Worm (Caenorhabditis elegans): ENCODE measurements around the gene spr-3.

DNA sequence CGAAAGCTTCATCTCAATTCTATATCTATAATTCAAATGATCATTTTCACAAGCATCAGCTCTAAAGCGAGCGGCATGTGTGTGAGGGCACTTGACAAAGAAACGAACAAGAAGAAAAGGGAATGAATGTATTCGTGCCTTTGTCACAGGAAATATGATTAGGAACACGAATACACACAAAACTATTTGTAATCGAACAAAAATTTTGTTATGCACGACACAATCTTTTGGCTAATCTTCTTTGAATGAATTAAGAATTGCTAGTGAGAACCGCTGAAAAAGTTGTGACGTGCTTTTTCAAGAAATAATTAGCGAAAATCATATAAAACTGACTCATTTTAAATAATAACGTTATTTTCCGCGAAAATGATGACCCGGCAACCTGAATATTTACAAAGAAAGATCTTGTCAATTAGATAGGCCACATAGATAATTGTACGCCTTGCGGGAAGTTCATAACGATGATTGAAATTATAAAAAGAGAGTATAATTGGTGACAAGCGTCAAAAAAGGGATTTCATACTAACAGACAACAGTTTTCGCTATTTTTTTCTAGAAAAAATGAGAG is 20.4 kb upstream of the spr-3 start:
- TF ChIP-seq nhr-25 (tag; optimal IDR thresholded peaks at IDR 0.05) (no peak), aly-2 (tag; optimal IDR thresholded peaks at IDR 0.05) (no peak)
